Fruit fly (Drosophila melanogaster): Measurements from ENCODE around the gene Rnf11.

DNA sequence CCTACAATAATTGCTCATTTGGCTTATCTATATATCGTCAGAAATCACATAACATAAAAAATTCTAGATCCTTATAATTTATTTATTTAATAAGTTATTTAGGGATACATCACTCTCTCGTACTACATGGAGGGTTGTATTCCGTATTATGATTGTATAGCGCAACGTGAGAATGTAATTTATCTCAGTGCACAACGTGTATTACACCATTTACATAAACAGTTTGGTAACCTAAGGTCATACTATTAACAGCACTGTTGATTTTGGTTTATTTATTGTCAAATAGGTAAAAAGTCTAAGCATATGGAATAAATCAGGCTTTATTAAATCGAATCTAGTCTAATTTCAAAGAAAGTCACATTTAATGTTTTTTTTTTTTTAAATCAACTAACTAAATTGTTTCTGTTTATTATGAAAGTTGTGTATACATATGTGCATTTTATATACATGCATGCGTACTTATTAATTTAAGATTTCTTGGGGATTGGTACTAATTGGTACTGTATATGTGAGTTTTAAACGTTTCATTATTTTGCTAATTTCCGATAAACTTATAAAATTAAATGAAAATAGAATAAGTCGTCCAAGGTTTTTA is at the start of gene Rnf11:
- TF ChIP-seq CG8478 (optimal IDR thresholded peaks at IDR 0.05) (no peak), CTCF (optimal IDR thresholded peaks at IDR 0.05) (no peak)

All from S2 (cell line).